Worm (Caenorhabditis elegans) whole organism, late embryonic: ENCODE results near the gene mep-1.

ENCODE experiments used
- ahr-1 ChIP-seq: sonication (generic microtip); optimal IDR thresholded peaks from 2 replicates; lab custom pipeline; 2016; ENCODE audit warnings: missing genetic modification characterization, missing compliant biosample characterization
- ceh-24 ChIP-seq: sonication (generic microtip); optimal IDR thresholded peaks from 2 replicates; lab custom pipeline; 2016; ENCODE audit warnings: mild to moderate bottlenecking, missing genetic modification characterization, missing compliant biosample characterization
- ceh-6 ChIP-seq: fragments of 200-800 bp; sonication (Bioruptor generic); optimal IDR thresholded peaks from 2 replicates; lab custom pipeline; 2018; ENCODE audit warnings: mild to moderate bottlenecking, missing genetic modification characterization, missing compliant biosample characterization
- dve-1 ChIP-seq: sonication (generic microtip); optimal IDR thresholded peaks from 2 replicates; lab custom pipeline; 2017; ENCODE audit warnings: antibody characterized with exemption, mild to moderate bottlenecking, missing genetic modification characterization, missing compliant biosample characterization
- ets-4 ChIP-seq: sonication (generic microtip); optimal IDR thresholded peaks from 2 replicates; lab custom pipeline; 2016; ENCODE audit warnings: missing genetic modification characterization, missing compliant biosample characterization
- hlh-6 ChIP-seq: sonication (generic microtip); optimal IDR thresholded peaks from 2 replicates; lab custom pipeline; 2016; ENCODE audit warnings: missing genotype, missing genetic modification characterization, missing compliant biosample characterization
- mec-3 ChIP-seq: sonication (generic microtip); optimal IDR thresholded peaks from 2 replicates; lab custom pipeline; 2016; ENCODE audit warnings: borderline replicate concordance, missing genetic modification characterization, missing compliant biosample characterization
- pha-4 ChIP-seq: fragments of 150-350 bp; optimal IDR thresholded peaks from 2 replicates; lab custom pipeline; 2018; ENCODE audit warnings: missing biosample characterization, missing genetic modification reagents, missing genetic modification characterization
- pros-1 ChIP-seq: fragments of 150-350 bp; optimal IDR thresholded peaks from 2 replicates; lab custom pipeline; 2014; ENCODE audit warnings: missing biosample characterization, missing genetic modification reagents, missing genetic modification characterization
- sox-4 ChIP-seq: sonication (generic microtip); optimal IDR thresholded peaks from 2 replicates; lab custom pipeline; 2017; ENCODE audit warnings: mild to moderate bottlenecking, missing genetic modification characterization, inconsistent platforms, missing compliant biosample characterization
- tbx-7 ChIP-seq: sonication (generic microtip); optimal IDR thresholded peaks from 2 replicates; lab custom pipeline; 2016; ENCODE audit warnings: missing genotype, missing genetic modification characterization, missing compliant biosample characterization
- unc-42 ChIP-seq: sonication (generic microtip); optimal IDR thresholded peaks from 2 replicates; lab custom pipeline; 2016; ENCODE audit warnings: missing genotype, missing genetic modification characterization, missing compliant biosample characterization

DNA sequence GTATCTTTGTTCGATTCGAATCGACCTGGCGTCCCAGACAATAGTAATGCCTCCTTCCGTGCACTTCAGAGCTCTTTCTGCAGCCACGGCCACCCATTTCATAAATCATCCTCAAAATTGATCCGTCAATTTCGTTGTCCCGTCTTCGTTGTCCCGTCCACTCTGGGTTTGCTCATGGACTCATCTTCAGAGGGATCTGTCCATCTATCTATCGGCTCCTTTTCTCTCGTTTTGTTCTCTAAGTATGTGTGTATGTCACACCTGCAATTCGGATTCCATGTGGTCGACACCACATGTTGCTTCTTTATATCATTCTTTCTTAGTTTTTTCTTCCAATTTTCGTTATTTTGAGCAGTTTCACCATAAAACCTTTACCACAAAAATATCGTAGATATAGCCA lies 48.1 kb downstream of the mep-1 start:
- no peak for TF ChIP-seq ets-4 (tag; lab: Kevin White, UChicago)
- no peak for TF ChIP-seq ceh-6
- TF ChIP-seq ceh-24 = no peak
- no peak for TF ChIP-seq unc-42
- no peak for TF ChIP-seq ahr-1 (tag; lab: Kevin White, UChicago)
- TF ChIP-seq hlh-6 (tag; lab: Kevin White, UChicago) = no peak
- no peak for TF ChIP-seq mec-3 (tag; lab: Kevin White, UChicago)
- TF ChIP-seq sox-4 = no peak
- no peak for TF ChIP-seq pha-4 (tag; lab: Kevin White, UChicago)
- TF ChIP-seq tbx-7 (tag; lab: Kevin White, UChicago) = no peak
- TF ChIP-seq pros-1 (tag; lab: Kevin White, UChicago) = no peak
- no peak for TF ChIP-seq dve-1
